Worm (Caenorhabditis elegans): ENCODE measurements around the gene F43H9.3.

- TF ChIP-seq aly-2 (tag; optimal IDR thresholded peaks at IDR 0.05) (no peak), hpl-2 (GFP tag; optimal IDR thresholded peaks at IDR 0.05) (no peak)
Observed at ce11 chrV:8062074-8062473, 37.3 kb upstream of the F43H9.3 start, which contains the start of gene str-139.

All from whole organism, L1 larva.